Worm (Caenorhabditis elegans): ENCODE data around the gene fbxb-76.

The fbxb-76 gene

ce11 chrIV:11329269-11329668 lies 49.9 kb downstream of the fbxb-76 start, which contains the start of gene leo-1 (continued):
- no peak for TF ChIP-seq nfyb-1 (GFP tag; IDR thresholded peaks at IDR 0.05)
- no peak for TF ChIP-seq Y56A3A.18 (GFP tag; IDR thresholded peaks at IDR 0.05)
- no peak for TF ChIP-seq sptf-2 (GFP tag; optimal IDR thresholded peaks at IDR 0.05)
- TF ChIP-seq ekl-4 (GFP tag; IDR thresholded peaks at IDR 0.05), result no peak
- TF ChIP-seq zfh-2 (GFP tag; conservative IDR thresholded peaks at IDR 0.05), result no peak
